Worm (Caenorhabditis elegans) whole organism, early embryonic: ENCODE data around the gene W08G11.3.

ENCODE experiments used
- ama-1 ChIP-seq: fragments of 150-350 bp; optimal IDR thresholded peaks from 2 replicates; lab custom pipeline; 2014
- ceh-36 ChIP-seq: sonication (generic microtip); optimal IDR thresholded peaks from 2 replicates; lab custom pipeline; 2016; ENCODE audit warnings: missing genetic modification characterization, inconsistent platforms, missing compliant biosample characterization
- flt-1 ChIP-seq: fragments of 200-800 bp; sonication (Bioruptor generic); IDR thresholded peaks from 2 replicates; pipeline ENCODE4 v1.3.6; 2022; ENCODE audit warnings: missing genetic modification characterization, missing compliant biosample characterization
- hnd-1 ChIP-seq: sonication (generic microtip); optimal IDR thresholded peaks from 2 replicates; lab custom pipeline; 2016; ENCODE audit warnings: missing genetic modification characterization, missing compliant biosample characterization

DNA sequence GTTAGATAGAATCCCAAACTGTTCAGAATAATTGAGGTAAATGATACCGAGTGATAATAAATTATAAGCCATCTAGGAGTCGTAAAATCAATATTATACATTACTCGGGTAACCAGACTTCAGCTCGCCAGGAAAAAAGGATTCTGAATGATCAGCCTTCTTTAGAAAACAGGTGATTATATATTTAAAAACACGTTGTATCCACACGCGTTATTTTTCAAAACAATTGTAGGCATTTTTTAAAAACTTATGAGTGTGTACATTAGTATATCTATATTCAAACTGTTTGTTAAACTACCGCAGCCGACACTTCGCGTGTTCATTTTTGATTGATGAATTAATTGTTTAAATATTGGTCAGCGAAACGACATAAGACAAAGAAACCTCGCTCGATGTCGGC, 20.8 kb downstream of the W08G11.3 start, which contains the start of gene sri-65:
- TF ChIP-seq ama-1 (lab: Kevin White, UChicago): no peak
- no peak for TF ChIP-seq ceh-36 (tag; lab: Kevin White, UChicago)
- no peak for TF ChIP-seq hnd-1 (tag; lab: Kevin White, UChicago)
- TF ChIP-seq flt-1 (GFP tag; lab: Robert Waterston, UW): no peak
